Fruit fly (Drosophila melanogaster) whole organism, embryonic: Measurements from ENCODE around the gene TBC1D16.

ENCODE experiments used
- BEAF-32 ChIP-seq: fragments of 200-800 bp; sonication (Bioruptor generic); optimal IDR thresholded peaks from 3 replicates; lab custom pipeline; 2017; ENCODE audit warnings: missing biosample characterization, missing genetic modification characterization, mild to moderate bottlenecking, moderate library complexity, missing genetic modification reagents
- Bgb ChIP-seq: fragments of 200-800 bp; sonication (Bioruptor generic); IDR thresholded peaks from 2 replicates; pipeline ENCODE4 v1.3.6; 2022; ENCODE audit warnings: missing biosample characterization, missing genetic modification characterization; ENCODE audit not compliant: partially characterized antibody
- CG12071 ChIP-seq: fragments of 200-800 bp; sonication (Bioruptor generic); optimal IDR thresholded peaks from 3 replicates; lab custom pipeline; 2018; ENCODE audit warnings: missing biosample characterization, mild to moderate bottlenecking, missing genetic modification characterization
- CG13287 ChIP-seq: fragments of 200-800 bp; sonication (Bioruptor generic); IDR thresholded peaks from 2 replicates; pipeline ENCODE4 v1.3.6; 2022; ENCODE audit warnings: missing biosample characterization, missing genetic modification characterization; ENCODE audit not compliant: partially characterized antibody
- CG15514 ChIP-seq: fragments of 200-800 bp; sonication (Bioruptor generic); optimal IDR thresholded peaks from 3 replicates; lab custom pipeline; 2017; ENCODE audit warnings: missing biosample characterization, missing genetic modification characterization, mild to moderate bottlenecking, moderate library complexity, missing genetic modification reagents
- CG15696 ChIP-seq: fragments of 200-800 bp; sonication (Bioruptor generic); optimal IDR thresholded peaks from 2 replicates; lab custom pipeline; 2019; ENCODE audit warnings: missing biosample characterization, mild to moderate bottlenecking, missing genetic modification characterization, moderate library complexity
- CG2116 ChIP-seq: fragments of 200-800 bp; sonication (Bioruptor generic); optimal IDR thresholded peaks from 3 replicates; lab custom pipeline; 2018; ENCODE audit warnings: missing biosample characterization, mild to moderate bottlenecking, missing genetic modification characterization
- CG7963 ChIP-seq: fragments of 200-800 bp; sonication (Bioruptor generic); IDR thresholded peaks from 3 replicates; pipeline ENCODE4 v1.3.6; 2022; ENCODE audit warnings: missing biosample characterization, missing genetic modification characterization; ENCODE audit not compliant: partially characterized antibody
- D ChIP-seq, 2 experiments: fragments of 200-800 bp in 1 of 2; fragments of >200 bp in 1 of 2; sonication (Bioruptor generic) in 1 of 2; optimal IDR thresholded peaks; 2 replicates in 1 of 2; 3 replicates in 1 of 2; lab custom pipeline; 2017; ENCODE audit warnings: mild to moderate bottlenecking in 1 of 2, missing biosample characterization in 1 of 2, missing genetic modification characterization in 1 of 2, missing genetic modification reagents in 1 of 2
- Dad ChIP-seq: fragments of 200-800 bp; sonication (Bioruptor generic); optimal IDR thresholded peaks from 3 replicates; lab custom pipeline; 2016; ENCODE audit warnings: missing biosample characterization, missing genetic modification characterization
- Dbx ChIP-seq: fragments of 200-800 bp; sonication (Bioruptor generic); IDR thresholded peaks from 3 replicates; pipeline ENCODE4 v1.3.6; 2022; ENCODE audit warnings: missing biosample characterization, missing genetic modification characterization
- Dek ChIP-seq: fragments of 200-800 bp; sonication (Bioruptor generic); optimal IDR thresholded peaks from 3 replicates; lab custom pipeline; 2019; ENCODE audit warnings: missing biosample characterization, mild to moderate bottlenecking, missing genetic modification characterization, moderate library complexity
- Dll ChIP-seq: fragments of 200-800 bp; sonication (Bioruptor generic); IDR thresholded peaks from 4 replicates; pipeline ENCODE4 v1.3.6; 2022; ENCODE audit warnings: missing biosample characterization, missing genetic modification characterization; ENCODE audit not compliant: partially characterized antibody
- Dp ChIP-seq: fragments of 200-800 bp; sonication (Bioruptor generic); optimal IDR thresholded peaks from 2 replicates; lab custom pipeline; 2018; ENCODE audit warnings: missing biosample characterization, mild to moderate bottlenecking, missing genetic modification characterization, moderate library complexity
- Dref ChIP-seq: fragments of 200-800 bp; sonication (Bioruptor generic); IDR thresholded peaks from 2 replicates; pipeline ENCODE4 v1.3.6; 2022; ENCODE audit warnings: missing biosample characterization, missing genetic modification characterization
- E2f2 ChIP-seq: fragments of 200-800 bp; sonication (Bioruptor generic); IDR thresholded peaks from 2 replicates; pipeline ENCODE4 v1.3.6; 2022; ENCODE audit warnings: missing biosample characterization, missing genetic modification characterization
- Eip74EF ChIP-seq, 2 experiments: fragments of 200-800 bp in 1 of 2; fragments of >200 bp in 1 of 2; sonication (Bioruptor generic) in 1 of 2; optimal IDR thresholded peaks; 2 replicates each; lab custom pipeline; 2017 to 2019; ENCODE audit warnings: missing biosample characterization in 2 of 2, missing genetic modification characterization in 2 of 2, mild to moderate bottlenecking in 1 of 2, moderate library complexity in 1 of 2
- Hand ChIP-seq: fragments of 200-800 bp; sonication (Bioruptor generic); optimal IDR thresholded peaks from 2 replicates; lab custom pipeline; 2017; ENCODE audit warnings: mild to moderate bottlenecking, missing biosample characterization, missing genetic modification reagents, missing genetic modification characterization
- HmgD ChIP-seq: fragments of 200-800 bp; sonication (Bioruptor generic); optimal IDR thresholded peaks from 3 replicates; lab custom pipeline; 2016; ENCODE audit warnings: missing biosample characterization, missing genetic modification characterization
- MBD-R2 ChIP-seq: fragments of 200-800 bp; sonication (Bioruptor generic); IDR thresholded peaks from 2 replicates; pipeline ENCODE4 v1.3.6; 2022; ENCODE audit warnings: missing biosample characterization, missing genetic modification characterization
- Med ChIP-seq: fragments of 200-800 bp; sonication (Bioruptor generic); peaks from one replicate; lab custom pipeline; 2016; ENCODE audit warnings: missing biosample characterization, missing genetic modification characterization, mild to moderate bottlenecking, inconsistent platforms, moderate library complexity
- Myb ChIP-seq: fragments of 200-800 bp; sonication (Bioruptor generic); optimal IDR thresholded peaks from 2 replicates; lab custom pipeline; 2016; ENCODE audit warnings: missing biosample characterization, missing genetic modification characterization
- NC2β ChIP-seq: fragments of 200-800 bp; sonication (Bioruptor generic); optimal IDR thresholded peaks from 2 replicates; lab custom pipeline; 2016; ENCODE audit warnings: missing biosample characterization, missing genetic modification characterization
- Scr ChIP-seq: fragments of 200-800 bp; sonication (Bioruptor generic); IDR thresholded peaks from 2 replicates; pipeline ENCODE4 v1.3.6; 2022; ENCODE audit warnings: missing biosample characterization, missing genetic modification characterization; ENCODE audit not compliant: partially characterized antibody
- Stat92E ChIP-seq, 3 experiments: fragments of >200 bp in 2 of 3; fragments of 200-800 bp in 1 of 3; sonication (Bioruptor generic) in 1 of 3; optimal IDR thresholded peaks; 2 replicates each; lab custom pipeline; 2017 to 2019; ENCODE audit warnings: missing biosample characterization in 3 of 3, missing genetic modification characterization in 3 of 3, mild to moderate bottlenecking in 1 of 3, moderate library complexity in 1 of 3
- amos ChIP-seq: fragments of 200-800 bp; sonication (Bioruptor generic); IDR thresholded peaks from 2 replicates; pipeline ENCODE4 v1.3.6; 2022; ENCODE audit warnings: missing biosample characterization, missing genetic modification characterization; ENCODE audit not compliant: partially characterized antibody
- ase ChIP-seq: fragments of 200-800 bp; sonication (Bioruptor generic); IDR thresholded peaks from 3 replicates; pipeline ENCODE4 v1.3.6; 2022; ENCODE audit warnings: missing biosample characterization, missing genetic modification characterization
- ato ChIP-seq: fragments of 200-800 bp; sonication (Bioruptor generic); IDR thresholded peaks from 2 replicates; pipeline ENCODE4 v1.3.6; 2022; ENCODE audit warnings: missing biosample characterization, missing genetic modification characterization; ENCODE audit not compliant: partially characterized antibody
- bbx ChIP-seq: fragments of 200-800 bp; sonication (Bioruptor generic); IDR thresholded peaks from 2 replicates; pipeline ENCODE4 v1.3.6; 2022; ENCODE audit warnings: missing biosample characterization, missing genetic modification characterization; ENCODE audit not compliant: partially characterized antibody
- eve ChIP-seq, 2 experiments: fragments of >200 bp; optimal IDR thresholded peaks; 2 replicates each; lab custom pipeline; 2017; ENCODE audit warnings: missing biosample characterization in 2 of 2, missing genetic modification characterization in 2 of 2
- gcm2 ChIP-seq: fragments of 200-800 bp; sonication (Bioruptor generic); optimal IDR thresholded peaks from 2 replicates; lab custom pipeline; 2016; ENCODE audit warnings: missing biosample characterization, missing genetic modification characterization
- ham ChIP-seq: fragments of 200-800 bp; sonication (Bioruptor generic); IDR thresholded peaks from 2 replicates; pipeline ENCODE4 v1.3.6; 2022; ENCODE audit warnings: missing biosample characterization, missing genetic modification characterization
- hbn ChIP-seq: fragments of 200-800 bp; sonication (Bioruptor generic); IDR thresholded peaks from 2 replicates; pipeline ENCODE4 v1.3.6; 2022; ENCODE audit warnings: missing biosample characterization, missing genetic modification characterization; ENCODE audit not compliant: partially characterized antibody
- lbe ChIP-seq: fragments of 200-800 bp; sonication (Bioruptor generic); optimal IDR thresholded peaks from 2 replicates; lab custom pipeline; 2016; ENCODE audit warnings: missing biosample characterization, mild to moderate bottlenecking, missing genetic modification characterization
- onecut ChIP-seq: fragments of 200-800 bp; sonication (Bioruptor generic); IDR thresholded peaks from 2 replicates; pipeline ENCODE4 v1.3.6; 2022; ENCODE audit warnings: missing biosample characterization, missing genetic modification characterization
- pzg ChIP-seq: fragments of 200-800 bp; sonication (Bioruptor generic); optimal IDR thresholded peaks from 3 replicates; lab custom pipeline; 2018; ENCODE audit warnings: missing biosample characterization, mild to moderate bottlenecking, missing genetic modification characterization, moderate library complexity
- row ChIP-seq: fragments of 200-800 bp; sonication (Bioruptor generic); IDR thresholded peaks from 3 replicates; pipeline ENCODE4 v1.3.6; 2022; ENCODE audit warnings: missing biosample characterization, missing genetic modification characterization
- salm ChIP-seq: fragments of 200-800 bp; sonication (Bioruptor generic); optimal IDR thresholded peaks from 2 replicates; lab custom pipeline; 2018; ENCODE audit warnings: missing biosample characterization, mild to moderate bottlenecking, missing genetic modification characterization
- sna ChIP-seq: fragments of 200-800 bp; sonication (Bioruptor generic); IDR thresholded peaks from 2 replicates; pipeline ENCODE4 v1.3.6; 2022; ENCODE audit warnings: missing biosample characterization, missing genetic modification characterization; ENCODE audit not compliant: partially characterized antibody
- stwl ChIP-seq: fragments of 200-800 bp; sonication (Bioruptor generic); optimal IDR thresholded peaks from 3 replicates; lab custom pipeline; 2018; ENCODE audit warnings: missing biosample characterization, mild to moderate bottlenecking, missing genetic modification characterization, moderate library complexity
- trem ChIP-seq: fragments of 200-800 bp; optimal IDR thresholded peaks from 3 replicates; lab custom pipeline; 2019; ENCODE audit warnings: missing biosample characterization, mild to moderate bottlenecking, missing genetic modification characterization, moderate library complexity
- wdn ChIP-seq: fragments of 200-800 bp; sonication (Bioruptor generic); IDR thresholded peaks from 2 replicates; pipeline ENCODE4 v1.3.6; 2022; ENCODE audit warnings: missing biosample characterization, missing genetic modification characterization
- wek ChIP-seq: fragments of 200-800 bp; sonication (Bioruptor generic); optimal IDR thresholded peaks from 3 replicates; lab custom pipeline; 2018; ENCODE audit warnings: missing biosample characterization, mild to moderate bottlenecking, missing genetic modification characterization, moderate library complexity
- zfh1 ChIP-seq: fragments of 200-800 bp; sonication (Bioruptor generic); IDR thresholded peaks from 3 replicates; pipeline ENCODE4 v1.3.6; 2022; ENCODE audit warnings: missing biosample characterization, missing genetic modification characterization

Gene TBC1D16

dm6 chr2L:10479859-10480258, 44.4 kb upstream of the TBC1D16 start (continued):
- no peak for TF ChIP-seq zfh1 (GFP tag; lab: Robert Waterston, UW)
- TF ChIP-seq NC2β (GFP tag; lab: Kevin White, UChicago): no peak
- TF ChIP-seq CG7963: no peak
- TF ChIP-seq trem (tag; lab: Kevin White, UChicago): peak; percentile 63
- peak; percentile 99 for TF ChIP-seq Dp (GFP tag; lab: Kevin White, UChicago)
- no peak for TF ChIP-seq CG12071
- TF ChIP-seq ase: no peak
- TF ChIP-seq Stat92E (GFP tag; optimal IDR thresholded peaks at IDR 0.05; lab: Kevin White, UChicago): no peak
- no peak for TF ChIP-seq ham (GFP tag; lab: Robert Waterston, UW)
- TF ChIP-seq bbx (GFP tag; lab: Robert Waterston, UW): peak; percentile 73
- TF ChIP-seq HmgD: peak; percentile 4
- TF ChIP-seq Dad (GFP tag; lab: Kevin White, UChicago): no peak
- TF ChIP-seq Hand (GFP tag; lab: Kevin White, UChicago): no peak
- peak; percentile 8 for TF ChIP-seq wek (GFP tag; lab: Kevin White, UChicago)
- TF ChIP-seq wdn (GFP tag; lab: Robert Waterston, UW): no peak
- TF ChIP-seq onecut: no peak
- peak; percentile 34; the same call in 1 of the 2 replicates for TF ChIP-seq MBD-R2 (GFP tag; lab: Robert Waterston, UW)
- no peak for TF ChIP-seq gcm2 (GFP tag; lab: Kevin White, UChicago)
- peak; percentile 94 for TF ChIP-seq CG15514 (GFP tag; lab: Kevin White, UChicago)

- TF ChIP-seq Dll (GFP tag; lab: Robert Waterston, UW): 0 out of 4 replicates have a peak, but pooled peaks have one; percentile 43
- peak; percentile 61 for TF ChIP-seq CG13287 (GFP tag; lab: Robert Waterston, UW)
- peak; percentile 49 for TF ChIP-seq Dp (GFP tag; lab: Kevin White, UChicago)
- TF ChIP-seq hbn (GFP tag; lab: Robert Waterston, UW): peak; percentile 15; the same call in 1 of the 2 replicates
- peak; percentile 94 for TF ChIP-seq wek (GFP tag; lab: Kevin White, UChicago)
- peak; percentile 18; the same call in 1 of the 2 replicates for TF ChIP-seq amos (GFP tag; lab: Robert Waterston, UW)
- 0 out of 3 replicates have a peak, but pooled peaks have one; percentile 11 for TF ChIP-seq row (GFP tag; lab: Robert Waterston, UW)
- no peak for TF ChIP-seq Eip74EF (GFP tag; optimal IDR thresholded peaks at IDR 0.05; lab: Kevin White, UChicago)
- peak; percentile 4 for TF ChIP-seq CG2116 (GFP tag; lab: Kevin White, UChicago)
- TF ChIP-seq eve (GFP tag; optimal IDR thresholded peaks at IDR 0.05; lab: Kevin White, UChicago): peak in 1 of 2 experiments; percentile 26
- TF ChIP-seq Myb (GFP tag; lab: Kevin White, UChicago): peak; percentile 81
- TF ChIP-seq lbe: no peak
- peak; percentile 98 for TF ChIP-seq CG15514 (GFP tag; lab: Kevin White, UChicago)
- peak; percentile 53; the same call in 1 of the 2 replicates for TF ChIP-seq Scr (GFP tag; lab: Robert Waterston, UW)
- peak; percentile 33 for TF ChIP-seq BEAF-32 (GFP tag; lab: Kevin White, UChicago)
- TF ChIP-seq sna: 0 out of 2 replicates have a peak, but pooled peaks have one; percentile 40
- peak; percentile 58 for TF ChIP-seq Dref
- TF ChIP-seq Dek (tag; lab: Kevin White, UChicago): no peak
- TF ChIP-seq salm: no peak
- TF ChIP-seq E2f2: peak; percentile 48
- TF ChIP-seq Dbx (GFP tag; lab: Robert Waterston, UW): no peak
- TF ChIP-seq Med (GFP tag; lab: Kevin White, UChicago): no peak
- no peak for TF ChIP-seq D (optimal IDR thresholded peaks at IDR 0.05; lab: Kevin White, UChicago)
- no peak for TF ChIP-seq D (GFP tag; optimal IDR thresholded peaks at IDR 0.05; lab: Kevin White, UChicago)
- peak; percentile 24; the same call in 1 of the 2 replicates for TF ChIP-seq Bgb (GFP tag; lab: Robert Waterston, UW)
- no peak for TF ChIP-seq ato (GFP tag; lab: Robert Waterston, UW)
- TF ChIP-seq CG15696 (tag; lab: Kevin White, UChicago): no peak
- TF ChIP-seq stwl: peak; percentile 38
- TF ChIP-seq MBD-R2 (GFP tag; lab: Robert Waterston, UW): peak; percentile 52; the same call in 1 of the 2 replicates
- peak; percentile 22 for TF ChIP-seq pzg (GFP tag; lab: Kevin White, UChicago)
Observed at dm6 chr2L:10476879-10477278, 41.4 kb upstream of the TBC1D16 start, which contains the start of gene RluA-2. TSS of gene RluA-2 (plus strand) at chr2L:10477073.
